Fruit fly (Drosophila melanogaster): ENCODE results near the gene CG34382.

The CG34382 gene

DNA sequence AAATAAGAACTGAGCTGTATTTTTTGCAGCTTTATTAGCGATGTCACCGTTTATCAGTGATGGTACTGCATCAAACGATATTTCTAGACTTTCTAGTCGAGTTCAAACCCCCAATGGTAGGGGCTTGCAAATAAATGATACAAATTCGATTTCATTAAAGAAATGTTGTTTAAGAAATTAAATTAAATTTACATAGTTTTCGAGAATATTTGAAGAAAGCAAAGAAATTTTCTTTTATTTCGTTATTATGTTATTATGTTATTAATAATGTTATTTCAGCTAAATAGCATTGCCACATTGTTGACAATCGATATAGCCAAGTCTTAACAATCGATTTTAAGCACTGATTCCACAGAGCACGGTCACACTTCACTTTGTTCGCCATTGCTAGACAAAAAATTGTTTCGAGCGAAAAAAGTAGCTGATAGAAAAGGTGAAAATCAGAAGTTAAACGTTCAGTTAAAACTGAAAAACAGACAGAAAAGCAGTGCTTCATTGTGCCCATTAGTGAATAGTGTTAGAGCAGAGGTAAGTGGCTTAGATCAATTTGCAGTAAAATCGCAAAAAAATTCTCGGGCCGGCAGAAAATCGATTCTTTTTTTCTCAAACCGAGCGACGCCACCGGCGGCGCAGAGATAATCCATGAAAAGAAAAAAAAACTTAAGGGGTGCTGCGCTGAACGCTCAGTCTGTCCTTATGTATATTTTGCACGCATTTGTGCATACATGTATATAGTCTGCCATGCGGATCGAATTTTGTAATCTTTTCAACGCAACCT lies 14.3 kb upstream of the CG34382 start, which contains the start of the genes iPLA2-VIA and Ciz1 (continued):
- TF ChIP-seq CG2116 (GFP tag; optimal IDR thresholded peaks at IDR 0.05) (peak; percentile 89), CG34224 (GFP tag; IDR thresholded peaks at IDR 0.05; ENCODE audit: partially characterized antibody) (peak; percentile 44; the same call in 2 of the 3 replicates), Oli (tag; optimal IDR thresholded peaks at IDR 0.05) (no peak), CG2875 (GFP tag; optimal IDR thresholded peaks at IDR 0.05) (no peak), CG42726 (GFP tag; IDR thresholded peaks at IDR 0.05; ENCODE audit: partially characterized antibody) (0 out of 2 replicates have a peak, but pooled peaks have one; percentile 47), gsb-n (tag; optimal IDR thresholded peaks at IDR 0.05) (no peak), CTCF (GFP tag; optimal IDR thresholded peaks at IDR 0.05) (no peak), CG17385 (GFP tag; optimal IDR thresholded peaks at IDR 0.05) (no peak), CG13775 (GFP tag; optimal IDR thresholded peaks at IDR 0.05) (no peak), Bdp1 (GFP tag; optimal IDR thresholded peaks at IDR 0.05) (no peak), seq (GFP tag; IDR thresholded peaks at IDR 0.05) (no peak), sens-2 (GFP tag; IDR thresholded peaks at IDR 0.05) (no peak), dimm (GFP tag; IDR thresholded peaks at IDR 0.05) (no peak), CG2199 (GFP tag; IDR thresholded peaks at IDR 0.05) (0 out of 3 replicates have a peak, but pooled peaks have one; percentile 73), Mes4 (GFP tag; optimal IDR thresholded peaks at IDR 0.05) (no peak), odd (GFP tag; optimal IDR thresholded peaks at IDR 0.05) (no peak), CG7271 (tag; optimal IDR thresholded peaks at IDR 0.05) (no peak), CG12744 (GFP tag; optimal IDR thresholded peaks at IDR 0.05) (no peak), CG4328 (GFP tag; optimal IDR thresholded peaks at IDR 0.05) (no peak), inv (GFP tag; IDR thresholded peaks at IDR 0.05; ENCODE audit: partially characterized antibody) (peak; percentile 72), lilli (GFP tag; optimal IDR thresholded peaks at IDR 0.05) (peak; percentile 7), MBD-R2 (GFP tag; IDR thresholded peaks at IDR 0.05) (peak; percentile 53), CG12659 (GFP tag; optimal IDR thresholded peaks at IDR 0.05) (peak; percentile 84), CG10565 (GFP tag; optimal IDR thresholded peaks at IDR 0.05) (no peak), CG3281 (GFP tag; optimal IDR thresholded peaks at IDR 0.05) (no peak), ems (GFP tag; optimal IDR thresholded peaks at IDR 0.05) (no peak), aop (GFP tag; IDR thresholded peaks at IDR 0.05) (no peak), HLH54F (GFP tag; optimal IDR thresholded peaks at IDR 0.05) (peak; percentile 1), CG15514 (GFP tag; optimal IDR thresholded peaks at IDR 0.05) (peak; percentile 62), CG14965 (GFP tag; optimal IDR thresholded peaks at IDR 0.05; ENCODE audit: borderline replicate concordance) (no peak), CG3726 (GFP tag; IDR thresholded peaks at IDR 0.05) (no peak), ATbp (GFP tag; optimal IDR thresholded peaks at IDR 0.05) (no peak), CG43689 (GFP tag; IDR thresholded peaks at IDR 0.05) (no peak), tna (GFP tag; IDR thresholded peaks at IDR 0.05; ENCODE audit: partially characterized antibody) (0 out of 2 replicates have a peak, but pooled peaks have one; percentile 30), Pdp1 (GFP tag; optimal IDR thresholded peaks at IDR 0.05) (peak in 1 of 2 experiments; percentile 39), sima (GFP tag; optimal IDR thresholded peaks at IDR 0.05) (no peak), CG8478 (optimal IDR thresholded peaks at IDR 0.05) (no peak)

dm6 chr3L:9865053-9865442 lies 13.7 kb upstream of the CG34382 start:
- no peak for TF ChIP-seq pum (GFP tag; optimal IDR thresholded peaks at IDR 0.05)
- TF ChIP-seq CG4360 (GFP tag; IDR thresholded peaks at IDR 0.05): peak; percentile 91
